Worm (Caenorhabditis elegans) whole organism, midembryonic: ENCODE results near the gene dpy-4.
A peak's percentile ranks its signal among the peaks of the same experiment; 100 is the strongest.

ENCODE experiments used
- T22C8.4 ChIP-seq: fragments of 200-800 bp; sonication (Bioruptor generic); IDR thresholded peaks from 2 replicates; pipeline ENCODE4 v1.3.6; 2022; ENCODE audit warnings: missing genetic modification characterization, missing compliant biosample characterization
- cog-1 ChIP-seq: sonication (generic microtip); optimal IDR thresholded peaks from 2 replicates; lab custom pipeline; 2016; ENCODE audit warnings: missing genetic modification characterization, missing compliant biosample characterization
- flt-1 ChIP-seq: fragments of 200-800 bp; sonication (Bioruptor generic); IDR thresholded peaks from 2 replicates; pipeline ENCODE4 v1.3.6; 2022; ENCODE audit warnings: missing genetic modification characterization, missing compliant biosample characterization
- klf-2 ChIP-seq: fragments of 200-800 bp; sonication (Bioruptor generic); conservative IDR thresholded peaks from 2 replicates; pipeline ENCODE4 v1.3.6; 2022; ENCODE audit warnings: missing genetic modification reagents, missing genetic modification characterization, missing compliant biosample characterization
- med-1 ChIP-seq: sonication (generic microtip); optimal IDR thresholded peaks from 2 replicates; lab custom pipeline; 2017; ENCODE audit warnings: missing genetic modification characterization, mild to moderate bottlenecking, missing compliant biosample characterization, antibody characterized with exemption, missing genetic modification reagents; ENCODE audit not compliant: insufficient read depth
- ref-1 ChIP-seq: fragments of 200-800 bp; sonication (Bioruptor generic); conservative IDR thresholded peaks from 2 replicates; pipeline ENCODE4 v1.3.6; 2022; ENCODE audit warnings: missing genetic modification reagents, missing genetic modification characterization, missing compliant biosample characterization
- tab-1 ChIP-seq: fragments of 200-800 bp; sonication (Bioruptor generic); IDR thresholded peaks from 2 replicates; pipeline ENCODE4 v1.3.6; 2022; ENCODE audit warnings: missing genetic modification characterization, missing compliant biosample characterization
- ztf-23 ChIP-seq: fragments of 200-800 bp; sonication (Bioruptor generic); IDR thresholded peaks from 2 replicates; pipeline ENCODE4 v1.3.6; 2022; ENCODE audit warnings: missing genetic modification reagents, missing genetic modification characterization, missing compliant biosample characterization
- ztf-29 ChIP-seq: fragments of 200-800 bp; sonication (Bioruptor generic); IDR thresholded peaks from 2 replicates; pipeline ENCODE4 v1.3.6; 2022; ENCODE audit warnings: missing genetic modification reagents, missing genetic modification characterization, missing compliant biosample characterization

Gene dpy-4

DNA sequence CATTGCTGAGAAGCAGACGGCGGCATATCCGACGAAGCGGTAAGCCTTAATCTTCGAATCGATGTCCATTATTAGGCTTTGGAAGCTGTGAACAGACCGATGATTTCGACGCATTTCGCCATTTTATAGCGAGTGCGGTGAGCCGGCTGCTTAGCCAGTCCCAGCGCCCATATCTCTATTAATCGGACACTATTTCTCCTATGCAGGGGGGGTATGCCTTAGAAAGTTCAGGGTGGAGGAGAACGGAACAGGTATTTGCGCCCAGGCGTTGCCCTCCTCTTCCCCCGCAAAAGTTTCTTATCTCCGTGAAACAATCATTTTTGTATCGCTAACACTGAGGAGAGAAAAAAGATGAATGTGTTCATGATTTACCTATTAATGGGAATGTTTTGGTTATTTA, at the start of gene dpy-4:
Gene dpy-4 (minus strand): TSS at position 101 of the 400 bp plus-strand sequence.
- TF ChIP-seq flt-1 (GFP tag; lab: Robert Waterston, UW) (no peak), klf-2 (GFP tag; lab: Robert Waterston, UW) (no peak), med-1 (no peak), ztf-23 (GFP tag; lab: Robert Waterston, UW) (no peak), tab-1 (GFP tag; lab: Robert Waterston, UW) (no peak), cog-1 (tag; lab: Kevin White, UChicago) (no peak), ref-1 (GFP tag; lab: Robert Waterston, UW) (no peak)

DNA sequence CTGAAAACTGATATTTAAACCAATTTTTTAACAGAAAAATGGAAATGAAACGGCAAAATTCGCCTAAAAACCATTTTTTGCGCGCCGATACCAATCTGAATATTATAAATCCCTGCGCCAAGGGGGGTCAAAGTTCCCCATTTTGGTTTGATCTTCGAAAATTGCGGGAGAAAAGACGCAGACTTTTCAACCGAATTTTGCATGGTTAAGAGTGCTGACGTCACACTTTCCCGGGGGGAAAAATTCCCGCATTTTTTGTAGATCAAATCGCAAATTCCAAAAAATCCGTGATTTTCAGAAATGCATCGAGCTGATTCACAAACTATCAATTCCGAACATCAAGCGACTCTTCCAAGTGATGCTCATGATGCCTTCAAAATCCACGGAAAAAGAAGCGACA, 43.0 kb upstream of the dpy-4 start:
- no peak for TF ChIP-seq cog-1 (tag; lab: Kevin White, UChicago)
- no peak for TF ChIP-seq T22C8.4
- no peak for TF ChIP-seq ztf-23 (GFP tag; lab: Robert Waterston, UW)
- no peak for TF ChIP-seq ztf-29 (GFP tag; lab: Robert Waterston, UW)
- no peak for TF ChIP-seq klf-2 (GFP tag; lab: Robert Waterston, UW)
- TF ChIP-seq med-1, result no peak
- no peak for TF ChIP-seq flt-1 (GFP tag; lab: Robert Waterston, UW)
- no peak for TF ChIP-seq ref-1 (GFP tag; lab: Robert Waterston, UW)
- no peak for TF ChIP-seq tab-1 (GFP tag; lab: Robert Waterston, UW)

DNA sequence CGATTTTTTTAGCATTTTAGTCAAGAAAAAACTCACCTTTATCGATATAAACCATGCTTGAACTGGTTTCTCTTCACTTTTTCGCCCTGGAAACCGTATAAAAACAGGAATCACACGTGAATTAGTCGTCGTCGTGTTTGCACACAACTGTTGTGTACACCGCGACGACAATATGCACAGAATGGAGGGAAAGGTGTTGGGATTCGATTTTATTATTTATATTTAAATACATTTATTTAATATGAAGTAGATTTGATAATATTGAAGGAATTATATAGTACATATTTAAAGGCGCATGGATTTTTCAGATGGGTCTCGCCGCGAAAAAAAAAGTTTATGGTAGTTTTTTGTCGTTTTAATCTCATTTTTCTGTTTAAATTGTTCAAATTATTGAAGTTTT, 42.3 kb upstream of the dpy-4 start, which contains the start of gene Y41E3.8:
Gene Y41E3.8 (minus strand): TSS at position 88 of the 400 bp plus-strand sequence.
- TF ChIP-seq ztf-29 (GFP tag; lab: Robert Waterston, UW), result no peak
- TF ChIP-seq ref-1 (GFP tag; lab: Robert Waterston, UW), result no peak
- TF ChIP-seq tab-1 (GFP tag; lab: Robert Waterston, UW), result no peak
- no peak for TF ChIP-seq klf-2 (GFP tag; lab: Robert Waterston, UW)
- TF ChIP-seq cog-1 (tag; lab: Kevin White, UChicago), result no peak
- TF ChIP-seq flt-1 (GFP tag; lab: Robert Waterston, UW), result no peak

DNA sequence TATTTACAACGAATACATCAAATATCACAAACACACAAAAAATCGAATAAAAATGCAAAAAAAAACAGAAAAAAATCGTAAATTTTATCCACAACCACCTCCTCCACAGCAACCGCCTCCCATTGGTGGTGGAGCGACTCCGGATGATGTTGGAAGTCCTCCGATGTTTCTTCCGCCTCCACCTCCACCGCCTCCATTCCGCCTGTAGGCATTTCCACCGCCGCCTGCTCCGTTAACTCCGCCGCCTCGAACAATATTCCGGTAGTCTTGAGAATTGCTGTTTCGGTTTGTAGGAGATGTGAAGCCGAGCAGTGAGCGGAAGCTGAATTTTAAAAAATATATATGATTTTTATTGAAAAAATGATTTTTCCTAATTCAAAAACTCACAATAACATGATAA, 41.8 kb upstream of the dpy-4 start:
- TF ChIP-seq ref-1 (GFP tag; lab: Robert Waterston, UW), result no peak
- no peak for TF ChIP-seq klf-2 (GFP tag; lab: Robert Waterston, UW)
- TF ChIP-seq ztf-23 (GFP tag; lab: Robert Waterston, UW), result no peak
- TF ChIP-seq T22C8.4, result no peak
- no peak for TF ChIP-seq flt-1 (GFP tag; lab: Robert Waterston, UW)
- no peak for TF ChIP-seq med-1
- TF ChIP-seq cog-1 (tag; lab: Kevin White, UChicago), result no peak
- no peak for TF ChIP-seq tab-1 (GFP tag; lab: Robert Waterston, UW)
- TF ChIP-seq ztf-29 (GFP tag; lab: Robert Waterston, UW), result no peak

DNA sequence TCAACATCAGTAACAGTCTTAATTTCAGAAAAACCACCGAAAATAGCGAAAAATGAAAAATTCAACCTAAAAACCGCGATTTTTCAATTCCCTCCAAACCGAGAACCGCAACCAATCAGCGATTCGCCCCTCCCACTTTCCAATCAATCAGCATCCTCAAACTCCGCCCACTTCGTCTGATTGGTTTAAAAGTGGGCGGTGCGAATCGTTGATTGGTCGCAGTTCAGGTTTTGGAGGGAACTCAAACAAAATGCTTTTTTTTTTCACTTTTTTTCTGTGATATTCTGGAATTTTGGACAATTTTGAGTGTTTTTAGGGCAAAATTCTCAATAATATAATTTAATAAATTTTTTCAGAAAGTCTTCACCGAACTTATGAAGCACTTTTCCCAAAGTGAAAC, 41.3 kb upstream of the dpy-4 start:
- TF ChIP-seq ztf-29 (GFP tag; lab: Robert Waterston, UW), result no peak
- no peak for TF ChIP-seq klf-2 (GFP tag; lab: Robert Waterston, UW)
- no peak for TF ChIP-seq med-1

DNA sequence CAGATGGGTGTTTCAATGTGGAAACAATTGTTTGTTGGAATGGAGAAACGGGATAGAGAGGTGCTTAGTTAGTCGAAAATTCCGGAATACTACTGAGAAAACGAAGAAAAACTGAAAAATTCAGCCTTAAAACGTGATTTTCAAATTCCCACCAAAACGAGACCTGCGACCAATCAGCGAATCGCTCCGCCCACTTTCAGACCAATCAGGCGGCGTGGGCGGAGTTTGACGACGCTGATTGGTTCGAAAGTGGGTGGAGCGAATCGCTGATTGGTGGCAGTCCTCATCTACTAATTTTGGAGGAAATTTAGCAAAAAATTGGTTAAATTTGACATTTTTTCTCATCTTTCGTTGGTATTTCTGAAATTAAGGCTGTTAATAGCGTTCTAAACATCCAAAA, 40.8 kb upstream of the dpy-4 start:
- TF ChIP-seq klf-2 (GFP tag; lab: Robert Waterston, UW) (no peak), T22C8.4 (no peak)

DNA sequence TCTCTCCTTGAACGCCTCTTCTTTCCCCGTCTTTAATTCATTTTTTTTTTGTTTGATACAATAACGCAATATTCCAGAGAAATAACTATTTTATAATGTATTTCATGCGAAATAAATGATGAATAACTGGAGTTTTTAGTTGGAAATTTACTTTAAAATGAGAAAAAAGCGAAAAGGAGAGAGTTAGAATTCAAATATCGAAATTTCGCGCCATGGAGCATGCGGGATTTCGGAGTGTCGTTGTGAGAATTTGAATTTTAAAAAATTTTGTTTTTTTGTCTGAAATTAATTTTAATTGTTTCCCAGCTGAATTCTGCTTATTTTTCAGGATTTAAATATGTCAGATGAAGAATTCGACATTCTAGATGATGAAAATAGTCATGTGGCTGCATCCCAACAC, 38.8 kb upstream of the dpy-4 start, which contains the start of gene fcd-2:
Gene fcd-2 (plus strand): TSS at position 327 of the 400 bp plus-strand sequence.
- no peak for TF ChIP-seq cog-1 (tag; lab: Kevin White, UChicago)
- no peak for TF ChIP-seq klf-2 (GFP tag; lab: Robert Waterston, UW)
- no peak for TF ChIP-seq flt-1 (GFP tag; lab: Robert Waterston, UW)
- no peak for TF ChIP-seq med-1
- no peak for TF ChIP-seq T22C8.4
- TF ChIP-seq tab-1 (GFP tag; lab: Robert Waterston, UW), result no peak
- TF ChIP-seq ztf-23 (GFP tag; lab: Robert Waterston, UW), result peak; percentile 12; the same call in 1 of the 2 replicates

DNA sequence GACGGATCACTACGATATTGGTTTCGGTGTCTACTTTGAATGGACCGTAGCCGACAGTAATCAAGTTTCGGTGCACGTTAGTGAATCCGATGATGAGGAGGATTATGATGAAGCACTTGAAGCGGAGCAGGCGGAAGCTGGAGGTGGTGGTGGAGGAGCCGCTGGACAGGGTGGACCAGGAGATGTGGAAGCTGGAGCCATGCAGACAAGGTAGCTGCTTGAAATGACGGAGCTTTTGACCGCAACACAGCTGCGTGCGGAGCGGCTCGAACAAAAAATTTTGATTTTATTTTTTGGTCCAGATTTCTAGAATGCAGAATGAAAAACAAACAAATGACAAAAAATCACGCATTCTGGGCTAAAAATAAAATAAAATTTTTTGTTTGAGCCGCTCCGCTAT, 37.8 kb upstream of the dpy-4 start:
- no peak for TF ChIP-seq flt-1 (GFP tag; lab: Robert Waterston, UW)
- TF ChIP-seq ref-1 (GFP tag; lab: Robert Waterston, UW), result no peak
- no peak for TF ChIP-seq klf-2 (GFP tag; lab: Robert Waterston, UW)
- no peak for TF ChIP-seq med-1
- no peak for TF ChIP-seq ztf-23 (GFP tag; lab: Robert Waterston, UW)
- TF ChIP-seq T22C8.4, result no peak
- no peak for TF ChIP-seq tab-1 (GFP tag; lab: Robert Waterston, UW)
- no peak for TF ChIP-seq cog-1 (tag; lab: Kevin White, UChicago)
- no peak for TF ChIP-seq ztf-29 (GFP tag; lab: Robert Waterston, UW)

DNA sequence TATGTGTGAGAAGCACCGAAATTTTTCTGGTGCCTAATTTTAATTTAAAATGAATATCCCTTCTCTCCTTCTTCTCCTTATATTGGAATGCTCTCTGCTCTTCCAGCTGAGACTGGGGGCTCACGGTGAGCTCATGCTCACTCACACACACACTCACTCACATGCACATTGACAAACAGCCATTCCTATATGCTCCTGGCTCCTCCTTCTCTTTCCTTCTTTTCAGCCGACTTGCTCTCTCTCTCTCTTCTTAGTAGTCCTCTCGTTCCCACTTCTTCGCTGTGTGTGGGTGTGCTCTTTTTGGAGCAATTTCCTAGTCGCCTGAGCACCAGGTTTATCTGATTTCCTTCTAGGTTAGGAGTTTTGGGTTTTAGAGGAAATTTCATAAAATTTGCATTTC, 34.4 kb upstream of the dpy-4 start:
- TF ChIP-seq ref-1 (GFP tag; lab: Robert Waterston, UW), result no peak
- no peak for TF ChIP-seq klf-2 (GFP tag; lab: Robert Waterston, UW)
- no peak for TF ChIP-seq tab-1 (GFP tag; lab: Robert Waterston, UW)
- TF ChIP-seq ztf-23 (GFP tag; lab: Robert Waterston, UW), result no peak
- TF ChIP-seq T22C8.4, result no peak
- TF ChIP-seq flt-1 (GFP tag; lab: Robert Waterston, UW), result no peak
- no peak for TF ChIP-seq cog-1 (tag; lab: Kevin White, UChicago)
- TF ChIP-seq ztf-29 (GFP tag; lab: Robert Waterston, UW), result no peak
- TF ChIP-seq med-1, result no peak

DNA sequence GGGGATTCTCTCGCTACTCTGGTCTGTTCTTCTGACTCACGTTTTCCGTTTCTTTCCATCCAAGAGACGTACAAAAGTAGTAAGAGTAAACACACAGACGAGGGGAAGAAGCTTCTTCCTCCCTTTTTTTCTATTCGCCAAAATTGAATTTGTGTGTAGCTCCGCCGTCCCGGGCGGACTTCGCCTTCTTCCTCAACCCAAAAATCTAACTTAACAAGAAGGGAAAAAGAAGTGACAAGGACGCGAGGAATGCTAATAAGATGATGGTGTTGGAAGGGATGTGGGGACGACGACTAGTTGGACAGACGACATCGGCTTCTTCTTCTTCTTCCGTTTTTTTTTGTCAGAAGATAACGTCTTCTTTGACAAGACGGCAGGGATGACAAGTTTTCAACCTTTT, 30.4 kb upstream of the dpy-4 start:
- TF ChIP-seq tab-1 (GFP tag; lab: Robert Waterston, UW), result no peak
- TF ChIP-seq ztf-23 (GFP tag; lab: Robert Waterston, UW), result no peak
- no peak for TF ChIP-seq ztf-29 (GFP tag; lab: Robert Waterston, UW)
- no peak for TF ChIP-seq klf-2 (GFP tag; lab: Robert Waterston, UW)
- TF ChIP-seq flt-1 (GFP tag; lab: Robert Waterston, UW), result no peak
- no peak for TF ChIP-seq med-1
- no peak for TF ChIP-seq ref-1 (GFP tag; lab: Robert Waterston, UW)
- TF ChIP-seq cog-1 (tag; lab: Kevin White, UChicago), result no peak
- no peak for TF ChIP-seq T22C8.4
